Fruit fly (Drosophila melanogaster) whole organism, embryonic: ENCODE measurements around the gene ImpL1.

Experiments
- Bteb2 ChIP-seq: fragments of 200-800 bp; sonication (Bioruptor generic); optimal IDR thresholded peaks from 2 replicates; lab custom pipeline; 2016; ENCODE audit warnings: missing biosample characterization, missing genetic modification characterization
- CG10267 ChIP-seq: fragments of 200-800 bp; sonication (Bioruptor generic); optimal IDR thresholded peaks from 2 replicates; lab custom pipeline; 2018; ENCODE audit warnings: missing biosample characterization, mild to moderate bottlenecking, missing genetic modification characterization, moderate library complexity
- CG10431 ChIP-seq: fragments of 200-800 bp; sonication (Bioruptor generic); optimal IDR thresholded peaks from 3 replicates; lab custom pipeline; 2018; ENCODE audit warnings: missing biosample characterization, mild to moderate bottlenecking, missing genetic modification characterization
- CG10979 ChIP-seq: fragments of 200-800 bp; sonication (Bioruptor generic); optimal IDR thresholded peaks from 2 replicates; lab custom pipeline; 2018; ENCODE audit warnings: missing biosample characterization, mild to moderate bottlenecking, missing genetic modification characterization, moderate library complexity
- CG11723 ChIP-seq: fragments of 200-800 bp; sonication (Bioruptor generic); optimal IDR thresholded peaks from 2 replicates; lab custom pipeline; 2017; ENCODE audit warnings: missing biosample characterization, mild to moderate bottlenecking, missing genetic modification characterization
- CG12071 ChIP-seq: fragments of 200-800 bp; sonication (Bioruptor generic); optimal IDR thresholded peaks from 3 replicates; lab custom pipeline; 2018; ENCODE audit warnings: missing biosample characterization, mild to moderate bottlenecking, missing genetic modification characterization
- CG12236 ChIP-seq: fragments of 200-800 bp; sonication (Bioruptor generic); optimal IDR thresholded peaks from 2 replicates; lab custom pipeline; 2016; ENCODE audit warnings: missing biosample characterization, missing genetic modification characterization
- CG1603 ChIP-seq: fragments of 200-800 bp; sonication (Bioruptor generic); optimal IDR thresholded peaks from 2 replicates; lab custom pipeline; 2019; ENCODE audit warnings: missing biosample characterization, mild to moderate bottlenecking, missing genetic modification characterization, moderate library complexity
- CG16815 ChIP-seq: fragments of 200-800 bp; sonication (Bioruptor generic); optimal IDR thresholded peaks from 3 replicates; lab custom pipeline; 2017; ENCODE audit warnings: missing biosample characterization, mild to moderate bottlenecking, missing genetic modification characterization
- CG17361 ChIP-seq: fragments of 200-800 bp; sonication (Bioruptor generic); IDR thresholded peaks from 3 replicates; pipeline ENCODE4 v1.3.6; 2022; ENCODE audit warnings: missing biosample characterization, missing genetic modification characterization
- CG17829 ChIP-seq: fragments of 200-800 bp; optimal IDR thresholded peaks from 2 replicates; lab custom pipeline; 2019; ENCODE audit warnings: missing biosample characterization, mild to moderate bottlenecking, missing genetic modification characterization, moderate library complexity
- CG17912 ChIP-seq: fragments of 200-800 bp; sonication (Bioruptor generic); optimal IDR thresholded peaks from 2 replicates; lab custom pipeline; 2018; ENCODE audit warnings: missing biosample characterization, mild to moderate bottlenecking, missing genetic modification characterization
- CG5180 ChIP-seq: fragments of 200-800 bp; sonication (Bioruptor generic); optimal IDR thresholded peaks from 3 replicates; lab custom pipeline; 2017; ENCODE audit warnings: missing biosample characterization, missing genetic modification characterization, mild to moderate bottlenecking, moderate library complexity, missing genetic modification reagents
- CG7839 ChIP-seq: fragments of 200-800 bp; sonication (Bioruptor generic); optimal IDR thresholded peaks from 3 replicates; lab custom pipeline; 2018; ENCODE audit warnings: missing biosample characterization, mild to moderate bottlenecking, missing genetic modification characterization, moderate library complexity
- CG7928 ChIP-seq: fragments of 200-800 bp; sonication (Bioruptor generic); optimal IDR thresholded peaks from 2 replicates; lab custom pipeline; 2017; ENCODE audit warnings: missing biosample characterization, mild to moderate bottlenecking, missing genetic modification characterization
- CG8281 ChIP-seq: fragments of 200-800 bp; sonication (Bioruptor generic); optimal IDR thresholded peaks from 2 replicates; lab custom pipeline; 2018; ENCODE audit warnings: missing biosample characterization, mild to moderate bottlenecking, missing genetic modification characterization, moderate library complexity
- CG8388 ChIP-seq: fragments of 200-800 bp; sonication (Bioruptor generic); optimal IDR thresholded peaks from 2 replicates; lab custom pipeline; 2019; ENCODE audit warnings: missing biosample characterization, mild to moderate bottlenecking, missing genetic modification characterization, moderate library complexity
- D ChIP-seq, 2 experiments: fragments of 200-800 bp in 1 of 2; fragments of >200 bp in 1 of 2; sonication (Bioruptor generic) in 1 of 2; optimal IDR thresholded peaks; 2 replicates in 1 of 2; 3 replicates in 1 of 2; lab custom pipeline; 2017; ENCODE audit warnings: mild to moderate bottlenecking in 1 of 2, missing biosample characterization in 1 of 2, missing genetic modification characterization in 1 of 2, missing genetic modification reagents in 1 of 2
- Deaf1 ChIP-seq: fragments of 200-800 bp; optimal IDR thresholded peaks from 3 replicates; lab custom pipeline; 2019; ENCODE audit warnings: missing biosample characterization, mild to moderate bottlenecking, missing genetic modification characterization, moderate library complexity
- Drgx ChIP-seq: fragments of 200-800 bp; sonication (Bioruptor generic); IDR thresholded peaks from 2 replicates; pipeline ENCODE4 v1.3.6; 2022; ENCODE audit warnings: missing biosample characterization, missing genetic modification characterization
- Eip74EF ChIP-seq, 2 experiments: fragments of 200-800 bp in 1 of 2; fragments of >200 bp in 1 of 2; sonication (Bioruptor generic) in 1 of 2; optimal IDR thresholded peaks; 2 replicates each; lab custom pipeline; 2017 to 2019; ENCODE audit warnings: missing biosample characterization in 2 of 2, missing genetic modification characterization in 2 of 2, mild to moderate bottlenecking in 1 of 2, moderate library complexity in 1 of 2
- HHEX ChIP-seq: fragments of 200-800 bp; sonication (Bioruptor generic); optimal IDR thresholded peaks from 3 replicates; lab custom pipeline; 2017; ENCODE audit warnings: missing biosample characterization, mild to moderate bottlenecking, missing genetic modification characterization, missing genetic modification reagents
- Jarid2 ChIP-seq: fragments of 200-800 bp; sonication (Bioruptor generic); optimal IDR thresholded peaks from 3 replicates; lab custom pipeline; 2017; ENCODE audit warnings: mild to moderate bottlenecking, missing biosample characterization, missing genetic modification reagents, missing genetic modification characterization
- MESR4 ChIP-seq: fragments of 200-800 bp; sonication (Bioruptor generic); optimal IDR thresholded peaks from 2 replicates; lab custom pipeline; 2018; ENCODE audit warnings: missing biosample characterization, mild to moderate bottlenecking, missing genetic modification characterization, moderate library complexity
- Nf-YB ChIP-seq: fragments of 200-800 bp; sonication (Bioruptor generic); optimal IDR thresholded peaks from 3 replicates; lab custom pipeline; 2019; ENCODE audit warnings: missing biosample characterization, mild to moderate bottlenecking, missing genetic modification characterization, moderate library complexity
- Nf-YC ChIP-seq: fragments of 200-800 bp; optimal IDR thresholded peaks from 3 replicates; lab custom pipeline; 2019; ENCODE audit warnings: missing biosample characterization, mild to moderate bottlenecking, missing genetic modification characterization, moderate library complexity
- Side ChIP-seq: fragments of 200-800 bp; sonication (Bioruptor generic); optimal IDR thresholded peaks from 2 replicates; lab custom pipeline; 2016; ENCODE audit warnings: missing biosample characterization, missing genetic modification characterization
- Taf1 ChIP-seq: fragments of 200-800 bp; sonication (Bioruptor generic); IDR thresholded peaks from 2 replicates; pipeline ENCODE4 v1.3.6; 2022; ENCODE audit warnings: missing biosample characterization, missing genetic modification characterization
- Trl ChIP-seq, 3 experiments: fragments of >200 bp in 2 of 3; fragments of 200-800 bp in 1 of 3; sonication (Bioruptor generic) in 1 of 3; optimal IDR thresholded peaks; 2 replicates in 1 of 3; 3 replicates in 2 of 3; lab custom pipeline; 2016 to 2017; ENCODE audit warnings: missing biosample characterization in 1 of 3, missing genetic modification characterization in 1 of 3
- al ChIP-seq: fragments of 200-800 bp; sonication (Bioruptor generic); IDR thresholded peaks from 2 replicates; pipeline ENCODE4 v1.3.6; 2022; ENCODE audit warnings: missing biosample characterization, missing genetic modification characterization
- bcd ChIP-seq: fragments of 200-800 bp; sonication (Bioruptor generic); optimal IDR thresholded peaks from 2 replicates; lab custom pipeline; 2017; ENCODE audit warnings: missing biosample characterization, mild to moderate bottlenecking, missing genetic modification characterization
- cg ChIP-seq: fragments of 200-800 bp; sonication (Bioruptor generic); optimal IDR thresholded peaks from 3 replicates; lab custom pipeline; 2019; ENCODE audit warnings: missing biosample characterization, mild to moderate bottlenecking, missing genetic modification characterization, moderate library complexity
- gem ChIP-seq: fragments of 200-800 bp; sonication (Bioruptor generic); optimal IDR thresholded peaks from 2 replicates; lab custom pipeline; 2019; ENCODE audit warnings: missing biosample characterization, mild to moderate bottlenecking, missing genetic modification characterization, moderate library complexity
- hth ChIP-seq: fragments of >200 bp; optimal IDR thresholded peaks from 2 replicates; lab custom pipeline; 2017; ENCODE audit warnings: inconsistent platforms
- jing ChIP-seq: fragments of 200-800 bp; sonication (Bioruptor generic); optimal IDR thresholded peaks from 2 replicates; lab custom pipeline; 2018; ENCODE audit warnings: missing biosample characterization, mild to moderate bottlenecking, missing genetic modification characterization
- kni ChIP-seq: fragments of 200-800 bp; sonication (Bioruptor generic); optimal IDR thresholded peaks from 3 replicates; lab custom pipeline; 2017; ENCODE audit warnings: mild to moderate bottlenecking, missing biosample characterization, missing genetic modification reagents, missing genetic modification characterization
- lbe ChIP-seq: fragments of 200-800 bp; sonication (Bioruptor generic); optimal IDR thresholded peaks from 2 replicates; lab custom pipeline; 2016; ENCODE audit warnings: missing biosample characterization, mild to moderate bottlenecking, missing genetic modification characterization
- nom ChIP-seq: fragments of 200-800 bp; sonication (Bioruptor generic); optimal IDR thresholded peaks from 2 replicates; lab custom pipeline; 2017; ENCODE audit warnings: missing biosample characterization, missing genetic modification characterization, mild to moderate bottlenecking, moderate library complexity, missing genetic modification reagents
- prd ChIP-seq, 3 experiments: fragments of >200 bp in 2 of 3; fragments of 200-800 bp in 1 of 3; sonication (Bioruptor generic) in 1 of 3; optimal IDR thresholded peaks in 2 of 3; IDR thresholded peaks in 1 of 3; 2 replicates in 2 of 3; 3 replicates in 1 of 3; pipeline versions ENCODE4 v1.3.6 to Lab custom; 2017 to 2022; ENCODE audit warnings: missing biosample characterization in 1 of 3, missing genetic modification characterization in 1 of 3
- sens ChIP-seq: fragments of 200-800 bp; sonication (Bioruptor generic); peaks from one replicate; lab custom pipeline; 2016; ENCODE audit warnings: missing biosample characterization, missing genetic modification characterization
- slbo ChIP-seq: fragments of 200-800 bp; sonication (Bioruptor generic); IDR thresholded peaks from 2 replicates; pipeline ENCODE4 v1.3.6; 2022; ENCODE audit warnings: missing biosample characterization, missing genetic modification characterization
- sqz ChIP-seq: fragments of 200-800 bp; sonication (Bioruptor generic); optimal IDR thresholded peaks from 3 replicates; lab custom pipeline; 2018; ENCODE audit warnings: missing biosample characterization, mild to moderate bottlenecking, missing genetic modification characterization
- sr ChIP-seq: fragments of 200-800 bp; sonication (Bioruptor generic); IDR thresholded peaks from 3 replicates; pipeline ENCODE4 v1.3.6; 2022; ENCODE audit warnings: missing biosample characterization, missing genetic modification characterization
- sug ChIP-seq: fragments of 200-800 bp; optimal IDR thresholded peaks from 2 replicates; lab custom pipeline; 2019; ENCODE audit warnings: missing biosample characterization, mild to moderate bottlenecking, missing genetic modification characterization, moderate library complexity
- tap ChIP-seq: fragments of 200-800 bp; optimal IDR thresholded peaks from 3 replicates; lab custom pipeline; 2019; ENCODE audit warnings: missing biosample characterization, mild to moderate bottlenecking, missing genetic modification characterization, moderate library complexity
- zf30C ChIP-seq: fragments of 200-800 bp; sonication (Bioruptor generic); optimal IDR thresholded peaks from 3 replicates; lab custom pipeline; 2018; ENCODE audit warnings: missing biosample characterization, mild to moderate bottlenecking, missing genetic modification characterization
- zfh1 ChIP-seq: fragments of 200-800 bp; sonication (Bioruptor generic); IDR thresholded peaks from 3 replicates; pipeline ENCODE4 v1.3.6; 2022; ENCODE audit warnings: missing biosample characterization, missing genetic modification characterization

Gene ImpL1

DNA sequence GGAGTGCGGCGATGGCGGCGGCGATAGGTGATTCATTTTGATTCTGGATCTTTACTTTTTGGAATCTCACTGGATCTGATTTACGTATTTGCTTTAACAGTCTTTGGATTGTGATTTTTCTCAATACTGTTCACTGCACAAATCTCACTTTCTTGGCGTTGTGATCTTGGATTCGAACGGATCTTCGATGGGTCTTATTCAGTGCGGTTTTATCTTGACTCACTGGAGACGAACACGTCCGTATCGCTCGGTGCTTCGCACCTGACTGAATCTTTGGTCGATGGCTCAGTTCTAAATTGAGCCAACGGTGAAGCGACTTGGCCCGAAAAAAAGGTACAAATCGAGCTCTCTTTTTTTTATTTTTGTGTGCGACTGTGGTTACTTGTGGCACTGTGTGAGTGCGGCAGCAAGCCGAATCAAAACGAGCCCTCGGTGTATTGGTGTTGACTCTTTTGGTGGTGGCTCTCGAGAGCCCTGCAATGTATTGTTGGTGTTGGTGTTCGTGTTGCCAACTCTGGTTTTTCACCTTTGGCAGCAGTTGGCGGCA is 18.4 kb downstream of the ImpL1 start, which contains the start of gene sens:
TSS of gene sens (minus strand) at position 254 of the 547 bp plus-strand sequence.
- TF ChIP-seq Side (GFP tag; lab: Kevin White, UChicago) = no peak
- peak; percentile 81 for TF ChIP-seq Jarid2 (GFP tag; lab: Kevin White, UChicago)
- TF ChIP-seq CG5180 (GFP tag; lab: Kevin White, UChicago) = peak; percentile 7
- no peak for TF ChIP-seq CG10979 (tag; lab: Kevin White, UChicago)
- TF ChIP-seq sens (GFP tag; lab: Kevin White, UChicago) = peak; percentile 93
- no peak for TF ChIP-seq lbe
- TF ChIP-seq CG17829 (tag; lab: Kevin White, UChicago) = peak; percentile 64
- TF ChIP-seq slbo = no peak
- peak; percentile 87 for TF ChIP-seq Nf-YC (tag; lab: Kevin White, UChicago)
- no peak for TF ChIP-seq CG10431 (GFP tag; lab: Kevin White, UChicago)
- peak; percentile 35 for TF ChIP-seq nom
- peak; percentile 92 for TF ChIP-seq Nf-YB (GFP tag; lab: Kevin White, UChicago)
- TF ChIP-seq Deaf1 (tag; lab: Kevin White, UChicago) = peak; percentile 59
- no peak for TF ChIP-seq HHEX
- no peak for TF ChIP-seq prd (optimal IDR thresholded peaks at IDR 0.05; lab: Kevin White, UChicago)
- no peak for TF ChIP-seq prd (GFP tag; IDR thresholded peaks at IDR 0.05; lab: Robert Waterston, UW)
- TF ChIP-seq Trl (optimal IDR thresholded peaks at IDR 0.05; lab: Kevin White, UChicago) = peak in 1 of 2 experiments; percentile 11
- no peak for TF ChIP-seq Trl (GFP tag; optimal IDR thresholded peaks at IDR 0.05; lab: Kevin White, UChicago)
- no peak for TF ChIP-seq hth (lab: Kevin White, UChicago)
- TF ChIP-seq zfh1 (GFP tag; lab: Robert Waterston, UW) = no peak
- peak; percentile 49 for TF ChIP-seq CG8388
- TF ChIP-seq Bteb2 = no peak
- TF ChIP-seq CG1603 (tag; lab: Kevin White, UChicago) = no peak
- TF ChIP-seq CG7839 (tag; lab: Kevin White, UChicago) = no peak
- TF ChIP-seq CG17912 (GFP tag; lab: Kevin White, UChicago) = no peak
- peak; percentile 82 for TF ChIP-seq cg (GFP tag; lab: Kevin White, UChicago)
- TF ChIP-seq sqz = peak; percentile 65
- peak; percentile 45 for TF ChIP-seq kni (GFP tag; lab: Kevin White, UChicago)

DNA sequence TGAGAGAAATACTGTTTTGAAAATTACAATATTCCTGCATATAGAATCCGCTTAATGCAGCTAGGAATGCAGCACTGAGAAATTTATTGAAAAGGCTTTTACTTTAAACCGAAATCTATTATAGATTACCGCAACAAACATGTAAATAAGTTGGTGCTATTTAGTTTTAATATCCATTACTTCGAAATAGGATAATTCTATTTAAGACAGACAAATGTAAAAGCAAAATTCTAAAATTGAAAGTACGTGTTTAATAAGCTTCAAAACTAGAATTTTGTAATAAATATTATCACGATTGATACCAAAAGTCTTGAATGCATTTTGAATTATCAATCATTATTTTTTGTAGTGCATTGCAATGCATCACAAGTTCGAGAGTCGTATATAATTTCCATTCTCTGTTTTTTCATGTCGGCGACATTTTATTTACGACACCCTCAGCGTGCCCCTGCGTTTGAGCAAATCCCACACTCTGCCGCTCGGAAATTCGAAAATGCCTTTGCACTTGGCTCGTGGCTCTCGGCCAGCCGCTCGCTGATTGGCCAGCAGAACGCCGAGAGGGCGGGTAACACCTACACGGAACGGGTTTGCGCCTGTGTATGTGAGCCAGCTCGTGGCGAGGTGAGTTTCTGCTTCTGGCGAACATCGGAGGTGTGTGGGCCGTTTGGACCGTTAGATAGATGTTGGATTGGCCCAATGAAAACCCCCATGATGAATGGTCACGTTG is 20.7 kb downstream of the ImpL1 start:
- TF ChIP-seq tap (tag; lab: Kevin White, UChicago) (no peak), D (optimal IDR thresholded peaks at IDR 0.05; lab: Kevin White, UChicago) (no peak), D (GFP tag; optimal IDR thresholded peaks at IDR 0.05; lab: Kevin White, UChicago) (peak; percentile 64), Taf1 (GFP tag; lab: Robert Waterston, UW) (no peak), CG16815 (GFP tag; lab: Kevin White, UChicago) (peak; percentile 47), Eip74EF (GFP tag; optimal IDR thresholded peaks at IDR 0.05; lab: Kevin White, UChicago) (no peak), CG12236 (GFP tag; lab: Kevin White, UChicago) (no peak), MESR4 (GFP tag; lab: Kevin White, UChicago) (no peak), sr (GFP tag; lab: Robert Waterston, UW) (peak; percentile 90), CG5180 (GFP tag; lab: Kevin White, UChicago) (no peak), zf30C (GFP tag; lab: Kevin White, UChicago) (peak; percentile 42), al (GFP tag; lab: Robert Waterston, UW) (no peak), sug (no peak), CG7928 (no peak), CG17361 (peak; percentile 85), jing (GFP tag; lab: Kevin White, UChicago) (peak; percentile 10), CG10267 (peak; percentile 56), CG11723 (GFP tag; lab: Kevin White, UChicago) (no peak), CG12071 (GFP tag; lab: Kevin White, UChicago) (no peak), bcd (peak; percentile 21), gem (tag; lab: Kevin White, UChicago) (peak; percentile 60), CG8281 (no peak), Drgx (GFP tag; lab: Robert Waterston, UW) (no peak)
